Fruit fly (Drosophila melanogaster) whole organism, embryonic: Measurements from ENCODE around the gene CG5376.
A peak's percentile ranks its signal among the peaks of the same experiment; 100 is the strongest.

Experiments used
- Atf3 ChIP-seq: fragments of 200-800 bp; sonication (Bioruptor generic); optimal IDR thresholded peaks from 3 replicates; lab custom pipeline; 2016; ENCODE audit warnings: missing biosample characterization, missing genetic modification characterization
- CG10543 ChIP-seq: fragments of 200-800 bp; sonication (Bioruptor generic); optimal IDR thresholded peaks from 3 replicates; lab custom pipeline; 2017; ENCODE audit warnings: missing biosample characterization, mild to moderate bottlenecking, missing genetic modification characterization, moderate library complexity
- CG10654 ChIP-seq: fragments of 200-800 bp; sonication (Bioruptor generic); optimal IDR thresholded peaks from 2 replicates; lab custom pipeline; 2016; ENCODE audit warnings: missing biosample characterization, missing genetic modification characterization
- CG12104 ChIP-seq: fragments of 200-800 bp; sonication (Bioruptor generic); optimal IDR thresholded peaks from 3 replicates; lab custom pipeline; 2016; ENCODE audit warnings: missing biosample characterization, missing genetic modification characterization
- CG14441 ChIP-seq: fragments of 200-800 bp; sonication (Bioruptor generic); IDR thresholded peaks from 2 replicates; pipeline ENCODE4 v1.3.6; 2022; ENCODE audit warnings: missing biosample characterization, missing genetic modification characterization
- CG15514 ChIP-seq: fragments of 200-800 bp; sonication (Bioruptor generic); optimal IDR thresholded peaks from 3 replicates; lab custom pipeline; 2017; ENCODE audit warnings: missing biosample characterization, missing genetic modification characterization, mild to moderate bottlenecking, moderate library complexity, missing genetic modification reagents
- CG2199 ChIP-seq: fragments of 200-800 bp; sonication (Bioruptor generic); IDR thresholded peaks from 3 replicates; pipeline ENCODE4 v1.3.6; 2022; ENCODE audit warnings: missing biosample characterization, missing genetic modification characterization
- CG2202 ChIP-seq: fragments of 200-800 bp; sonication (Bioruptor generic); optimal IDR thresholded peaks from 2 replicates; lab custom pipeline; 2018; ENCODE audit warnings: missing biosample characterization, mild to moderate bottlenecking, missing genetic modification characterization
- CG3065 ChIP-seq: fragments of 200-800 bp; sonication (Bioruptor generic); optimal IDR thresholded peaks from 2 replicates; lab custom pipeline; 2016; ENCODE audit warnings: missing biosample characterization, missing genetic modification characterization
- CG3163 ChIP-seq: fragments of 200-800 bp; sonication (Bioruptor generic); optimal IDR thresholded peaks from 3 replicates; lab custom pipeline; 2016; ENCODE audit warnings: missing biosample characterization, missing genetic modification characterization
- CG4730 ChIP-seq: fragments of 200-800 bp; sonication (Bioruptor generic); IDR thresholded peaks from 2 replicates; pipeline ENCODE4 v1.3.6; 2022; ENCODE audit warnings: missing biosample characterization, missing genetic modification characterization
- CG7357 ChIP-seq: fragments of 200-800 bp; sonication (Bioruptor generic); IDR thresholded peaks from 3 replicates; pipeline ENCODE4 v1.3.6; 2022; ENCODE audit warnings: missing biosample characterization, missing genetic modification characterization
- CG7372 ChIP-seq: fragments of 200-800 bp; sonication (Bioruptor generic); IDR thresholded peaks from 2 replicates; pipeline ENCODE4 v1.3.6; 2022; ENCODE audit warnings: missing biosample characterization, missing genetic modification characterization
- CG7839 ChIP-seq: fragments of 200-800 bp; sonication (Bioruptor generic); optimal IDR thresholded peaks from 3 replicates; lab custom pipeline; 2018; ENCODE audit warnings: missing biosample characterization, mild to moderate bottlenecking, missing genetic modification characterization, moderate library complexity
- CG9727 ChIP-seq: fragments of 200-800 bp; sonication (Bioruptor generic); optimal IDR thresholded peaks from 3 replicates; lab custom pipeline; 2017; ENCODE audit warnings: missing biosample characterization, mild to moderate bottlenecking, missing genetic modification characterization
- CG9817 ChIP-seq: fragments of 200-800 bp; sonication (Bioruptor generic); optimal IDR thresholded peaks from 2 replicates; lab custom pipeline; 2018; ENCODE audit warnings: missing biosample characterization, mild to moderate bottlenecking, missing genetic modification characterization, moderate library complexity
- CkIIα-i1 ChIP-seq: fragments of 200-800 bp; sonication (Bioruptor generic); IDR thresholded peaks from 2 replicates; pipeline ENCODE4 v1.3.6; 2022; ENCODE audit warnings: missing biosample characterization, missing genetic modification characterization
- Dek ChIP-seq: fragments of 200-800 bp; sonication (Bioruptor generic); optimal IDR thresholded peaks from 3 replicates; lab custom pipeline; 2019; ENCODE audit warnings: missing biosample characterization, mild to moderate bottlenecking, missing genetic modification characterization, moderate library complexity
- Dll ChIP-seq: fragments of 200-800 bp; sonication (Bioruptor generic); IDR thresholded peaks from 4 replicates; pipeline ENCODE4 v1.3.6; 2022; ENCODE audit warnings: missing biosample characterization, missing genetic modification characterization; ENCODE audit not compliant: partially characterized antibody
- Dp ChIP-seq: fragments of 200-800 bp; sonication (Bioruptor generic); optimal IDR thresholded peaks from 2 replicates; lab custom pipeline; 2018; ENCODE audit warnings: missing biosample characterization, mild to moderate bottlenecking, missing genetic modification characterization, moderate library complexity
- HLHmδ ChIP-seq: fragments of 200-800 bp; sonication (Bioruptor generic); optimal IDR thresholded peaks from 2 replicates; lab custom pipeline; 2018; ENCODE audit warnings: missing biosample characterization, mild to moderate bottlenecking, missing genetic modification characterization, moderate library complexity
- HmgD ChIP-seq: fragments of 200-800 bp; sonication (Bioruptor generic); optimal IDR thresholded peaks from 3 replicates; lab custom pipeline; 2016; ENCODE audit warnings: missing biosample characterization, missing genetic modification characterization
- Hmr ChIP-seq: fragments of 200-800 bp; sonication (Bioruptor generic); optimal IDR thresholded peaks from 3 replicates; lab custom pipeline; 2017; ENCODE audit warnings: mild to moderate bottlenecking, missing biosample characterization, missing genetic modification reagents, missing genetic modification characterization
- Hsf ChIP-seq: fragments of 200-800 bp; sonication (Bioruptor generic); optimal IDR thresholded peaks from 3 replicates; lab custom pipeline; 2016; ENCODE audit warnings: missing biosample characterization, missing genetic modification characterization
- Lhr ChIP-seq: fragments of 200-800 bp; sonication (Bioruptor generic); optimal IDR thresholded peaks from 3 replicates; lab custom pipeline; 2017; ENCODE audit warnings: mild to moderate bottlenecking, missing biosample characterization, missing genetic modification reagents, missing genetic modification characterization
- Mes4 ChIP-seq: fragments of 200-800 bp; sonication (Bioruptor generic); optimal IDR thresholded peaks from 2 replicates; lab custom pipeline; 2016; ENCODE audit warnings: missing biosample characterization, missing genetic modification characterization
- Oaz ChIP-seq: fragments of 200-800 bp; sonication (Bioruptor generic); IDR thresholded peaks from 2 replicates; pipeline ENCODE4 v1.3.6; 2022; ENCODE audit warnings: missing biosample characterization, missing genetic modification characterization
- Poxn ChIP-seq: fragments of 200-800 bp; sonication (Bioruptor generic); IDR thresholded peaks from 2 replicates; pipeline ENCODE4 v1.3.6; 2022; ENCODE audit warnings: missing biosample characterization, missing genetic modification characterization
- Ssrp ChIP-seq: fragments of 200-800 bp; sonication (Bioruptor generic); optimal IDR thresholded peaks from 2 replicates; lab custom pipeline; 2018; ENCODE audit warnings: missing biosample characterization, mild to moderate bottlenecking, missing genetic modification characterization, moderate library complexity
- ab ChIP-seq: fragments of 200-800 bp; sonication (Bioruptor generic); optimal IDR thresholded peaks from 2 replicates; lab custom pipeline; 2016; ENCODE audit warnings: missing biosample characterization, missing genetic modification characterization
- amos ChIP-seq: fragments of 200-800 bp; sonication (Bioruptor generic); IDR thresholded peaks from 2 replicates; pipeline ENCODE4 v1.3.6; 2022; ENCODE audit warnings: missing biosample characterization, missing genetic modification characterization; ENCODE audit not compliant: partially characterized antibody
- ap ChIP-seq: fragments of 200-800 bp; sonication (Bioruptor generic); IDR thresholded peaks from 2 replicates; pipeline ENCODE4 v1.3.6; 2022; ENCODE audit warnings: missing biosample characterization, missing genetic modification characterization
- bowl ChIP-seq: fragments of 200-800 bp; sonication (Bioruptor generic); IDR thresholded peaks from 2 replicates; pipeline ENCODE4 v1.3.6; 2022; ENCODE audit warnings: missing biosample characterization, missing genetic modification characterization
- bsh ChIP-seq, 2 experiments: fragments of 200-800 bp; sonication (Bioruptor generic); optimal IDR thresholded peaks; 2 replicates each; lab custom pipeline; 2017 to 2018; ENCODE audit warnings: mild to moderate bottlenecking in 2 of 2, missing biosample characterization in 2 of 2, missing genetic modification characterization in 2 of 2, moderate library complexity in 1 of 2
- fru ChIP-seq: fragments of >200 bp; optimal IDR thresholded peaks from 2 replicates; lab custom pipeline; 2017
- gem ChIP-seq: fragments of 200-800 bp; sonication (Bioruptor generic); optimal IDR thresholded peaks from 2 replicates; lab custom pipeline; 2019; ENCODE audit warnings: missing biosample characterization, mild to moderate bottlenecking, missing genetic modification characterization, moderate library complexity
- hkb ChIP-seq, 2 experiments: fragments of 200-800 bp in 1 of 2; fragments of >200 bp in 1 of 2; sonication (Bioruptor generic) in 1 of 2; IDR thresholded peaks in 1 of 2; optimal IDR thresholded peaks in 1 of 2; 2 replicates each; pipeline versions ENCODE4 v1.3.6 to Lab custom; 2017 to 2022; ENCODE audit warnings: missing biosample characterization in 1 of 2, missing genetic modification characterization in 1 of 2
- insv ChIP-seq, 2 experiments: fragments of 200-800 bp; sonication (Bioruptor generic); optimal IDR thresholded peaks; 3 replicates each; lab custom pipeline; 2016 to 2018; ENCODE audit warnings: missing biosample characterization in 2 of 2, missing genetic modification characterization in 2 of 2
- knrl ChIP-seq: fragments of 200-800 bp; sonication (Bioruptor generic); IDR thresholded peaks from 3 replicates; pipeline ENCODE4 v1.3.6; 2022; ENCODE audit warnings: missing biosample characterization, missing genetic modification characterization; ENCODE audit not compliant: partially characterized antibody
- lov ChIP-seq, 2 experiments: fragments of 200-800 bp in 1 of 2; fragments of >200 bp in 1 of 2; sonication (Bioruptor generic) in 1 of 2; IDR thresholded peaks in 1 of 2; optimal IDR thresholded peaks in 1 of 2; 2 replicates in 1 of 2; 3 replicates in 1 of 2; pipeline versions ENCODE4 v1.3.6 to Lab custom; 2017 to 2022; ENCODE audit warnings: missing biosample characterization in 1 of 2, missing genetic modification characterization in 1 of 2
- mld ChIP-seq: fragments of 200-800 bp; sonication (Bioruptor generic); IDR thresholded peaks from 3 replicates; pipeline ENCODE4 v1.3.6; 2022; ENCODE audit warnings: missing biosample characterization, missing genetic modification characterization; ENCODE audit not compliant: partially characterized antibody
- nerfin-2 ChIP-seq: fragments of 200-800 bp; sonication (Bioruptor generic); IDR thresholded peaks from 2 replicates; pipeline ENCODE4 v1.3.6; 2022; ENCODE audit warnings: missing biosample characterization, missing genetic modification characterization; ENCODE audit not compliant: partially characterized antibody
- pzg ChIP-seq: fragments of 200-800 bp; sonication (Bioruptor generic); optimal IDR thresholded peaks from 3 replicates; lab custom pipeline; 2018; ENCODE audit warnings: missing biosample characterization, mild to moderate bottlenecking, missing genetic modification characterization, moderate library complexity
- repo ChIP-seq: fragments of 200-800 bp; sonication (Bioruptor generic); optimal IDR thresholded peaks from 2 replicates; lab custom pipeline; 2016; ENCODE audit warnings: missing biosample characterization, missing genetic modification characterization
- schlank ChIP-seq: fragments of 200-800 bp; sonication (Bioruptor generic); optimal IDR thresholded peaks from 2 replicates; lab custom pipeline; 2018; ENCODE audit warnings: missing biosample characterization, mild to moderate bottlenecking, missing genetic modification characterization
- tgo ChIP-seq: fragments of 200-800 bp; sonication (Bioruptor generic); IDR thresholded peaks from 3 replicates; pipeline ENCODE4 v1.3.6; 2022; ENCODE audit warnings: missing biosample characterization, missing genetic modification characterization
- wdn ChIP-seq: fragments of 200-800 bp; sonication (Bioruptor generic); IDR thresholded peaks from 2 replicates; pipeline ENCODE4 v1.3.6; 2022; ENCODE audit warnings: missing biosample characterization, missing genetic modification characterization
- z ChIP-seq: fragments of 200-800 bp; sonication (Bioruptor generic); IDR thresholded peaks from 3 replicates; pipeline ENCODE4 v1.3.6; 2022; ENCODE audit warnings: missing biosample characterization, missing genetic modification characterization
- zen2 ChIP-seq: fragments of 200-800 bp; sonication (Bioruptor generic); IDR thresholded peaks from 3 replicates; pipeline ENCODE4 v1.3.6; 2022; ENCODE audit warnings: missing biosample characterization, missing genetic modification characterization; ENCODE audit not compliant: partially characterized antibody
- zf30C ChIP-seq: fragments of 200-800 bp; sonication (Bioruptor generic); optimal IDR thresholded peaks from 3 replicates; lab custom pipeline; 2018; ENCODE audit warnings: missing biosample characterization, mild to moderate bottlenecking, missing genetic modification characterization

CG5376 gene

DNA sequence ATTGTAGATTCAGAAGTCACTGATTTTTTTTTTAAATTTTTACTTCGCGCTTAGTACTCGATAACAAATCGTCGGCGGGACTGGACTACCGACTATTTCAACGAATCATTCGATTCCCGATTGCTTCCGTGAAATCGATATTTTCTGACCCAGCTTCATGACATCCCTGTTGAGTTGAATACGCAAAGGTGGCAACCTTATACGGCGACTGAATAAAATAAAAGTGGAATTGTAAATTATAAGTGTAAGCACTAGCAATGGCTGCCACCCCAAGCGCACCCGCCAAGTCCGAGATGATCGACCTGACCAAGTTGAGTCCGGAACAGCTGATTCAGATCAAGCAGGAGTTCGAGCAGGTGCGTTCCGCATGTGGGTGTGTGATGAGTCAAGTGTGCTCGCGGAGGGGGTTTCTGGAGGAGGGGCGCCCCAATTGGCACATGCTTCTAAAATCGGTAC lies 1.7 kb downstream of the CG5376 start, which contains the start of gene Pfdn5 (continued):
- TF ChIP-seq hkb (optimal IDR thresholded peaks at IDR 0.05; lab: Kevin White, UChicago) = no peak
- no peak for TF ChIP-seq hkb (GFP tag; IDR thresholded peaks at IDR 0.05; lab: Robert Waterston, UW)
- TF ChIP-seq Dll = peak; percentile 80
- TF ChIP-seq nerfin-2 (GFP tag; lab: Robert Waterston, UW) = peak; percentile 91
- TF ChIP-seq Dek (tag; lab: Kevin White, UChicago) = no peak
- peak; percentile 33 for TF ChIP-seq HmgD (GFP tag; lab: Kevin White, UChicago)
- TF ChIP-seq zf30C (GFP tag; lab: Kevin White, UChicago) = no peak
- no peak for TF ChIP-seq gem (tag; lab: Kevin White, UChicago)
- peak; percentile 70 for TF ChIP-seq knrl
- TF ChIP-seq repo (GFP tag; lab: Kevin White, UChicago) = no peak
- no peak for TF ChIP-seq Ssrp (tag; lab: Kevin White, UChicago)
- no peak for TF ChIP-seq insv (GFP tag; optimal IDR thresholded peaks at IDR 0.05; lab: Kevin White, UChicago)
- no peak for TF ChIP-seq Atf3 (GFP tag; lab: Kevin White, UChicago)
- TF ChIP-seq ap (GFP tag; lab: Robert Waterston, UW) = no peak
- TF ChIP-seq CG7357 (GFP tag; lab: Robert Waterston, UW) = no peak
- TF ChIP-seq CG12104 = no peak
- TF ChIP-seq CG3065 = no peak
- TF ChIP-seq amos = peak; percentile 77
- TF ChIP-seq fru (lab: Kevin White, UChicago) = no peak
- TF ChIP-seq bowl = no peak
- no peak for TF ChIP-seq CG7372 (GFP tag; lab: Robert Waterston, UW)
- TF ChIP-seq Dp = peak; percentile 93
- TF ChIP-seq CG14441 (GFP tag; lab: Robert Waterston, UW) = no peak
- TF ChIP-seq Poxn (GFP tag; lab: Robert Waterston, UW) = no peak
- no peak for TF ChIP-seq CG3163 (GFP tag; lab: Kevin White, UChicago)
- no peak for TF ChIP-seq CG2202
- TF ChIP-seq CG4730 (GFP tag; lab: Robert Waterston, UW) = no peak
- no peak for TF ChIP-seq HLHmδ
- TF ChIP-seq CG10654 = no peak
- TF ChIP-seq CG10543 (GFP tag; lab: Kevin White, UChicago) = no peak
- no peak for TF ChIP-seq wdn
- peak; percentile 70 for TF ChIP-seq zen2
- TF ChIP-seq mld (GFP tag; lab: Robert Waterston, UW) = peak; percentile 87
- TF ChIP-seq pzg = peak; percentile 93
- TF ChIP-seq CG9727 = no peak
- peak; percentile 9 for TF ChIP-seq Lhr (GFP tag; lab: Kevin White, UChicago)
- peak; percentile 73 for TF ChIP-seq CG15514 (GFP tag; lab: Kevin White, UChicago)
- no peak for TF ChIP-seq z (GFP tag; lab: Robert Waterston, UW)
- no peak for TF ChIP-seq Mes4 (GFP tag; lab: Kevin White, UChicago)
- TF ChIP-seq tgo (GFP tag; lab: Robert Waterston, UW) = no peak
- TF ChIP-seq Oaz (GFP tag; lab: Robert Waterston, UW) = no peak
- no peak for TF ChIP-seq CG9817 (tag; lab: Kevin White, UChicago)
- no peak for TF ChIP-seq ab
- no peak for TF ChIP-seq Hmr (GFP tag; lab: Kevin White, UChicago)
- TF ChIP-seq schlank (tag; lab: Kevin White, UChicago) = no peak
- TF ChIP-seq CG2199 (GFP tag; lab: Robert Waterston, UW) = no peak
- TF ChIP-seq bsh (GFP tag; optimal IDR thresholded peaks at IDR 0.05; lab: Kevin White, UChicago) = no peak
- TF ChIP-seq CG7839 (tag; lab: Kevin White, UChicago) = no peak
- no peak for TF ChIP-seq lov (optimal IDR thresholded peaks at IDR 0.05; lab: Kevin White, UChicago)
- no peak for TF ChIP-seq lov (GFP tag; IDR thresholded peaks at IDR 0.05; lab: Robert Waterston, UW)
- no peak for TF ChIP-seq CkIIα-i1 (GFP tag; lab: Robert Waterston, UW)
- no peak for TF ChIP-seq Hsf (GFP tag; lab: Kevin White, UChicago)
